Worm (Caenorhabditis elegans) whole organism, late embryonic: ENCODE measurements around the gene clp-7.

Source experiments
- C08G9.2 ChIP-seq: sonication (generic microtip); optimal IDR thresholded peaks from 2 replicates; lab custom pipeline; 2016; ENCODE audit warnings: mild to moderate bottlenecking, missing genetic modification characterization, moderate library complexity, missing compliant biosample characterization
- C38D4.7 ChIP-seq: fragments of 200-800 bp; sonication (Bioruptor generic); optimal IDR thresholded peaks from 2 replicates; lab custom pipeline; 2018; ENCODE audit warnings: mild to moderate bottlenecking, missing genetic modification characterization, moderate library complexity, missing compliant biosample characterization
- F13H6.1 ChIP-seq: sonication (generic microtip); optimal IDR thresholded peaks from 2 replicates; lab custom pipeline; 2016; ENCODE audit warnings: missing genetic modification characterization, missing compliant biosample characterization
- K02D7.2 ChIP-seq: sonication (generic microtip); optimal IDR thresholded peaks from 2 replicates; lab custom pipeline; 2017; ENCODE audit warnings: mild to moderate bottlenecking, missing genetic modification characterization, missing compliant biosample characterization
- T23F11.4 ChIP-seq: fragments of 200-800 bp; sonication (Bioruptor generic); optimal IDR thresholded peaks from 2 replicates; lab custom pipeline; 2018; ENCODE audit warnings: mild to moderate bottlenecking, missing genetic modification characterization, missing compliant biosample characterization
- ahr-1 ChIP-seq: sonication (generic microtip); optimal IDR thresholded peaks from 2 replicates; lab custom pipeline; 2016; ENCODE audit warnings: missing genetic modification characterization, missing compliant biosample characterization
- ama-1 ChIP-seq: fragments of 150-350 bp; optimal IDR thresholded peaks from 2 replicates; lab custom pipeline; 2014
- ceh-14 ChIP-seq: sonication (generic microtip); optimal IDR thresholded peaks from 2 replicates; lab custom pipeline; 2016; ENCODE audit warnings: missing genotype, missing genetic modification characterization, missing compliant biosample characterization
- ceh-2 ChIP-seq: sonication (generic microtip); optimal IDR thresholded peaks from 2 replicates; lab custom pipeline; 2016; ENCODE audit warnings: missing genotype, missing genetic modification characterization, missing compliant biosample characterization
- ceh-22 ChIP-seq: sonication (generic microtip); optimal IDR thresholded peaks from 2 replicates; lab custom pipeline; 2017; ENCODE audit warnings: missing biosample characterization, missing genetic modification characterization
- ceh-24 ChIP-seq: sonication (generic microtip); optimal IDR thresholded peaks from 2 replicates; lab custom pipeline; 2016; ENCODE audit warnings: mild to moderate bottlenecking, missing genetic modification characterization, missing compliant biosample characterization
- ceh-34 ChIP-seq: sonication (generic microtip); optimal IDR thresholded peaks from 2 replicates; lab custom pipeline; 2016; ENCODE audit warnings: mild to moderate bottlenecking, missing genetic modification characterization, missing compliant biosample characterization
- ceh-45 ChIP-seq: fragments of 200-800 bp; sonication (Bioruptor generic); IDR thresholded peaks from 2 replicates; pipeline ENCODE4 v1.3.6; 2022; ENCODE audit warnings: missing genetic modification reagents, missing genetic modification characterization, missing compliant biosample characterization
- ceh-48 ChIP-seq: sonication (generic microtip); optimal IDR thresholded peaks from 2 replicates; lab custom pipeline; 2016; ENCODE audit warnings: missing genetic modification characterization, inconsistent platforms, missing compliant biosample characterization
- ceh-6 ChIP-seq: fragments of 200-800 bp; sonication (Bioruptor generic); optimal IDR thresholded peaks from 2 replicates; lab custom pipeline; 2018; ENCODE audit warnings: mild to moderate bottlenecking, missing genetic modification characterization, missing compliant biosample characterization
- ceh-9 ChIP-seq: sonication (generic microtip); optimal IDR thresholded peaks from 2 replicates; lab custom pipeline; 2016; ENCODE audit warnings: mild to moderate bottlenecking, missing genetic modification characterization, inconsistent platforms, missing compliant biosample characterization
- dve-1 ChIP-seq: sonication (generic microtip); optimal IDR thresholded peaks from 2 replicates; lab custom pipeline; 2017; ENCODE audit warnings: antibody characterized with exemption, mild to moderate bottlenecking, missing genetic modification characterization, missing compliant biosample characterization
- elt-4 ChIP-seq: sonication (generic microtip); optimal IDR thresholded peaks from 2 replicates; lab custom pipeline; 2016; ENCODE audit warnings: missing genetic modification characterization, missing compliant biosample characterization
- fkh-10 ChIP-seq: fragments of 150-350 bp; optimal IDR thresholded peaks from 2 replicates; lab custom pipeline; 2014; ENCODE audit warnings: missing biosample characterization, missing genetic modification reagents, missing genetic modification characterization
- gmeb-2 ChIP-seq: sonication (generic microtip); optimal IDR thresholded peaks from 2 replicates; lab custom pipeline; 2016; ENCODE audit warnings: missing genetic modification characterization, inconsistent platforms, missing compliant biosample characterization
- hlh-13 ChIP-seq: fragments of 200-800 bp; sonication (Bioruptor generic); optimal IDR thresholded peaks from 2 replicates; lab custom pipeline; 2018; ENCODE audit warnings: mild to moderate bottlenecking, missing genetic modification characterization, missing compliant biosample characterization
- hlh-15 ChIP-seq: sonication (generic microtip); optimal IDR thresholded peaks from 2 replicates; lab custom pipeline; 2016; ENCODE audit warnings: missing genetic modification characterization, missing compliant biosample characterization
- hlh-30 ChIP-seq: sonication (generic microtip); optimal IDR thresholded peaks from 2 replicates; lab custom pipeline; 2017; ENCODE audit warnings: antibody characterized with exemption, missing genetic modification characterization, missing compliant biosample characterization; ENCODE audit not compliant: insufficient read depth
- hlh-6 ChIP-seq: sonication (generic microtip); optimal IDR thresholded peaks from 2 replicates; lab custom pipeline; 2016; ENCODE audit warnings: missing genotype, missing genetic modification characterization, missing compliant biosample characterization
- lim-6 ChIP-seq: sonication (generic microtip); optimal IDR thresholded peaks from 2 replicates; lab custom pipeline; 2016; ENCODE audit warnings: missing genetic modification characterization, missing compliant biosample characterization
- lin-11 ChIP-seq: fragments of 200-800 bp; sonication (Bioruptor generic); optimal IDR thresholded peaks from 2 replicates; lab custom pipeline; 2018; ENCODE audit warnings: mild to moderate bottlenecking, missing genetic modification characterization, missing compliant biosample characterization
- madf-2 ChIP-seq: sonication (generic microtip); optimal IDR thresholded peaks from 2 replicates; lab custom pipeline; 2017; ENCODE audit warnings: missing genetic modification characterization, missing compliant biosample characterization
- nfya-1 ChIP-seq: sonication (generic microtip); optimal IDR thresholded peaks from 2 replicates; lab custom pipeline; 2017; ENCODE audit warnings: missing genetic modification characterization, mild to moderate bottlenecking, missing compliant biosample characterization, antibody characterized with exemption, moderate library complexity
- nhr-11 ChIP-seq: fragments of 150-350 bp; optimal IDR thresholded peaks from 2 replicates; lab custom pipeline; 2014; ENCODE audit warnings: missing biosample characterization, missing genetic modification characterization
- npax-4 ChIP-seq: sonication (generic microtip); optimal IDR thresholded peaks from 2 replicates; lab custom pipeline; 2016; ENCODE audit warnings: missing genetic modification characterization, missing compliant biosample characterization
- odd-2 ChIP-seq: sonication (generic microtip); optimal IDR thresholded peaks from 2 replicates; lab custom pipeline; 2017; ENCODE audit warnings: antibody characterized with exemption, mild to moderate bottlenecking, missing genetic modification characterization, missing compliant biosample characterization
- pax-1 ChIP-seq: fragments of 150-350 bp; optimal IDR thresholded peaks from 2 replicates; lab custom pipeline; 2014; ENCODE audit warnings: missing biosample characterization, missing genetic modification characterization
- pqm-1 ChIP-seq: sonication (generic microtip); optimal IDR thresholded peaks from 2 replicates; lab custom pipeline; 2016; ENCODE audit warnings: missing genetic modification characterization, missing compliant biosample characterization
- ref-2 ChIP-seq: sonication (generic microtip); optimal IDR thresholded peaks from 2 replicates; lab custom pipeline; 2016; ENCODE audit warnings: missing genetic modification characterization, missing compliant biosample characterization
- rnt-1 ChIP-seq: sonication (generic microtip); optimal IDR thresholded peaks from 2 replicates; lab custom pipeline; 2016; ENCODE audit warnings: missing genetic modification characterization, missing compliant biosample characterization
- sox-2 ChIP-seq: fragments of 200-800 bp; sonication (Bioruptor generic); IDR thresholded peaks from 2 replicates; pipeline ENCODE4 v1.3.6; 2022; ENCODE audit warnings: missing genetic modification reagents, missing genetic modification characterization, missing compliant biosample characterization
- sox-4 ChIP-seq: sonication (generic microtip); optimal IDR thresholded peaks from 2 replicates; lab custom pipeline; 2017; ENCODE audit warnings: mild to moderate bottlenecking, missing genetic modification characterization, inconsistent platforms, missing compliant biosample characterization
- tbx-2 ChIP-seq: sonication (generic microtip); optimal IDR thresholded peaks from 2 replicates; lab custom pipeline; 2016; ENCODE audit warnings: missing genetic modification characterization, missing compliant biosample characterization
- tbx-7 ChIP-seq: sonication (generic microtip); optimal IDR thresholded peaks from 2 replicates; lab custom pipeline; 2016; ENCODE audit warnings: missing genotype, missing genetic modification characterization, missing compliant biosample characterization
- ttx-3 ChIP-seq: sonication (generic microtip); optimal IDR thresholded peaks from 2 replicates; lab custom pipeline; 2016; ENCODE audit warnings: missing genetic modification reagents, missing genetic modification characterization, missing compliant biosample characterization
- unc-3 ChIP-seq, 2 experiments: fragments of 200-800 bp in 1 of 2; sonication (Bioruptor generic) in 1 of 2; sonication (generic microtip) in 1 of 2; conservative IDR thresholded peaks in 1 of 2; optimal IDR thresholded peaks in 1 of 2; 2 replicates each; pipeline versions ENCODE4 v1.3.6 to Lab custom; 2016 to 2022; ENCODE audit warnings: missing compliant biosample characterization in 2 of 2, missing genetic modification characterization in 2 of 2, missing genetic modification reagents in 1 of 2
- unc-55 ChIP-seq: sonication (generic microtip); optimal IDR thresholded peaks from 2 replicates; lab custom pipeline; 2017; ENCODE audit warnings: missing biosample characterization, missing genetic modification reagents, missing genetic modification characterization
- unc-86 ChIP-seq: sonication (generic microtip); optimal IDR thresholded peaks from 2 replicates; lab custom pipeline; 2016; ENCODE audit warnings: missing genetic modification characterization, missing compliant biosample characterization
- zip-5 ChIP-seq: sonication (generic microtip); optimal IDR thresholded peaks from 2 replicates; lab custom pipeline; 2016; ENCODE audit warnings: missing genetic modification characterization, missing compliant biosample characterization
- ztf-16 ChIP-seq: sonication (generic microtip); optimal IDR thresholded peaks from 2 replicates; lab custom pipeline; 2017; ENCODE audit warnings: missing genetic modification characterization, missing compliant biosample characterization

The clp-7 gene

ce11 chrIV:1427283-1427682 is 18.5 kb downstream of the clp-7 start, which contains the start of gene clec-171:
clec-171 (minus strand) TSS chrIV:1427383.
- TF ChIP-seq nhr-11: no peak
- TF ChIP-seq hlh-13 (GFP tag; lab: Kevin White, UChicago): no peak
- no peak for TF ChIP-seq hlh-15 (tag; lab: Kevin White, UChicago)
- TF ChIP-seq ref-2 (tag; lab: Kevin White, UChicago): no peak
- no peak for TF ChIP-seq unc-86 (tag; lab: Kevin White, UChicago)
- no peak for TF ChIP-seq ama-1
- no peak for TF ChIP-seq dve-1 (tag; lab: Kevin White, UChicago)
- no peak for TF ChIP-seq npax-4 (tag; lab: Kevin White, UChicago)
- no peak for TF ChIP-seq tbx-2
- no peak for TF ChIP-seq nfya-1
- TF ChIP-seq sox-2: no peak
- TF ChIP-seq sox-4: no peak

ce11 chrIV:1424962-1425361 is 20.8 kb downstream of the clp-7 start, which contains the start of gene Y77E11A.8:
Y77E11A.8 (minus strand) TSS chrIV:1425062.
- TF ChIP-seq hlh-6 (tag; lab: Kevin White, UChicago) (no peak), unc-3 (GFP tag; conservative IDR thresholded peaks at IDR 0.05; lab: Robert Waterston, UW) (no peak), unc-3 (tag; optimal IDR thresholded peaks at IDR 0.05; lab: Kevin White, UChicago) (no peak), ceh-9 (tag; lab: Kevin White, UChicago) (no peak), ceh-48 (no peak), ttx-3 (no peak), ztf-16 (no peak), nfya-1 (no peak)

ce11 chrIV:1420603-1421002 is 25.2 kb downstream of the clp-7 start, which contains the start of gene jtr-1:
jtr-1 (plus strand) TSS chrIV:1420929.
- no peak for TF ChIP-seq F13H6.1
- TF ChIP-seq ceh-22 (tag; lab: Kevin White, UChicago): no peak
- TF ChIP-seq ceh-14 (tag; lab: Kevin White, UChicago): no peak
- no peak for TF ChIP-seq tbx-7
- no peak for TF ChIP-seq lim-6
- TF ChIP-seq pqm-1: no peak
- TF ChIP-seq C38D4.7 (GFP tag; lab: Kevin White, UChicago): no peak
- no peak for TF ChIP-seq zip-5 (tag; lab: Kevin White, UChicago)
- TF ChIP-seq ceh-45 (GFP tag; lab: Robert Waterston, UW): no peak
- no peak for TF ChIP-seq C08G9.2 (tag; lab: Kevin White, UChicago)

DNA sequence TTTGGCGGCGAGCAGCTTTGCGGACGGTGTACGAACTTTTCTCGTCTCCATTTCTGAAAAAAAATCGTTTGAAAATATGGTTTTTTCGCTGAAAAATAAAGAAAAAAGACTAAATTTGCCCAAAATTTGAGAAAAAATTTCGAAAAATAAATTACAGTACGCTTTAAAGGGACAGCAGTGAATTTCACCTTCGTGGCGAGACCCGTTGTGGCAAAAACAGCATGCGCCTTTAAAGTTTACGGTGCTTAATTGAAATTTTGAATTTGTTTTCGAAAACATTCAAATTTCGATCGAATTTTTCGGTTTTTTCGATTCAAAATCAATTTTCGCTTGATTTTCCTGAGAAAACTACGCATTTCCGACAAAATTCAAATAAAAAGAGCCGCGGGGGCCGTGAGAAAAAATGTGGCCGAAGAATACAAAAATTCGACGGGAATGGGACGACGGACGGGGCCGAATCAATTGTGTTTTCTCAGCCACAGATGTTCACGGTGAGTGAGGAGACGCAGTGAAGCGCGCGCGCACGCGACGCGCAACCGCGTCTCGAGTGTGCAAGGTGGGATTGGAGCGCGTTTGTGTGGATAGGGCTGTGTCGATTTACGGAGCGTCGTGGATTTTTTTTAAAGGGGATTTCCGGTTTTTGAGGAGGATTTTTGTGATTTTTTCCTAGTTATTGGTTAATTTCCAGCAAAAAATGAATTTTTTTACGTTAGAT is 25.8 kb downstream of the clp-7 start, which contains the start of gene Y77E11A.7:
Gene Y77E11A.7, minus strand, starts transcription at position 55 of the 715 bp plus-strand sequence.
- no peak; the same call in 1 of the 2 replicates for TF ChIP-seq sox-2
- no peak for TF ChIP-seq lin-11 (tag; lab: Kevin White, UChicago)
- peak; percentile 23 for TF ChIP-seq unc-55 (GFP tag; lab: Kevin White, UChicago)
- TF ChIP-seq fkh-10 (GFP tag; lab: Kevin White, UChicago): no peak
- peak; percentile 18 for TF ChIP-seq ceh-22 (tag; lab: Kevin White, UChicago)
- TF ChIP-seq elt-4 (tag; lab: Kevin White, UChicago): no peak
- peak; percentile 61 for TF ChIP-seq ztf-16
- no peak for TF ChIP-seq K02D7.2 (tag; lab: Kevin White, UChicago)
- TF ChIP-seq sox-4: no peak
- no peak for TF ChIP-seq nhr-11
- peak; percentile 10 for TF ChIP-seq pqm-1
- no peak for TF ChIP-seq odd-2 (tag; lab: Kevin White, UChicago)
- TF ChIP-seq dve-1 (tag; lab: Kevin White, UChicago): peak; percentile 67
- TF ChIP-seq madf-2 (tag; lab: Kevin White, UChicago): peak; percentile 28
- no peak for TF ChIP-seq hlh-13 (GFP tag; lab: Kevin White, UChicago)
- TF ChIP-seq ahr-1 (tag; lab: Kevin White, UChicago): no peak
- peak; percentile 81 for TF ChIP-seq ceh-34
- peak; percentile 66 for TF ChIP-seq pax-1 (tag; lab: Kevin White, UChicago)
- peak; percentile 62 for TF ChIP-seq ceh-14 (tag; lab: Kevin White, UChicago)
- no peak for TF ChIP-seq C38D4.7 (GFP tag; lab: Kevin White, UChicago)
- TF ChIP-seq gmeb-2 (tag; lab: Kevin White, UChicago): no peak
- TF ChIP-seq ceh-24: no peak
- peak; percentile 20 for TF ChIP-seq T23F11.4 (GFP tag; lab: Kevin White, UChicago)
- peak; percentile 39 for TF ChIP-seq unc-86 (tag; lab: Kevin White, UChicago)
- peak; percentile 90 for TF ChIP-seq rnt-1 (tag; lab: Kevin White, UChicago)
- peak; percentile 97 for TF ChIP-seq hlh-30 (tag; lab: Kevin White, UChicago)
- TF ChIP-seq ceh-2: peak; percentile 58
- TF ChIP-seq ceh-6 (GFP tag; lab: Kevin White, UChicago): no peak
- TF ChIP-seq ama-1: no peak
- TF ChIP-seq hlh-6 (tag; lab: Kevin White, UChicago): peak; percentile 32
